Fruit fly (Drosophila melanogaster): Measurements from ENCODE around the gene mrt.

DNA sequence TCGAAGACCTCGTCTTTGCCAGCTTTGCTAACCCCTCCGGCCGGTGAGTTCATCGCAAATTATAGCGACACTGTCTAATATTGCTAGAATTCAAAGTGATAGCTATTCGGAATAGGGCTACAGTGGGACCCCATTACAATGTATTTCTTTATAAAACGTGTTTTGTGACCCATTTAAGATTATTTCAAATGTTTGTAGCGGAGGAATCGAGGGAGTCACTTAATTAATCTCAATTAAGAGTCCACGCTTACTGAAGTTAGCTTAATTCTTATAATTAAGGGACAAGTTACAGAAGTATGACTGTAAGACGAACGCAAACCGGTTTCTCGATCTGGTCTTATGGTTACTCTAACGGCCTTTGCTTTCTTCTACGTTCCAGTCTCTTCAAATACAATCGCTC, 7.2 kb upstream of the mrt start:
- TF ChIP-seq psq (optimal IDR thresholded peaks at IDR 0.05) (no peak), CG8478 (optimal IDR thresholded peaks at IDR 0.05) (no peak), usp (GFP tag; optimal IDR thresholded peaks at IDR 0.05) (no peak), pan (optimal IDR thresholded peaks at IDR 0.05) (no peak)

Data from whole organism.